Worm (Caenorhabditis elegans) whole organism, young adult: ENCODE measurements around the gene B0507.2.

Experiments
- B0261.1 ChIP-seq: sonication (generic microtip); optimal IDR thresholded peaks from 2 replicates; lab custom pipeline; 2016; ENCODE audit warnings: mild to moderate bottlenecking, missing genetic modification characterization, moderate library complexity, missing compliant biosample characterization
- B0336.3 ChIP-seq: fragments of 200-800 bp; sonication (Bioruptor generic); IDR thresholded peaks from 2 replicates; pipeline ENCODE4 v1.3.6; 2022; ENCODE audit warnings: missing genetic modification characterization, missing compliant biosample characterization
- F10E7.11 ChIP-seq: sonication (generic microtip); optimal IDR thresholded peaks from 2 replicates; lab custom pipeline; 2017; ENCODE audit warnings: mild to moderate bottlenecking, missing genetic modification characterization, moderate library complexity, missing compliant biosample characterization
- F23B12.7 ChIP-seq: sonication (generic microtip); optimal IDR thresholded peaks from 2 replicates; lab custom pipeline; 2017; ENCODE audit warnings: missing genetic modification characterization, mild to moderate bottlenecking, missing compliant biosample characterization, antibody characterized with exemption, moderate library complexity; ENCODE audit not compliant: insufficient read depth
- F49E8.2 ChIP-seq: sonication (generic microtip); optimal IDR thresholded peaks from 3 replicates; lab custom pipeline; 2017; ENCODE audit warnings: missing genetic modification characterization, mild to moderate bottlenecking, missing compliant biosample characterization, antibody characterized with exemption, moderate library complexity; ENCODE audit not compliant: insufficient read depth
- K12H6.12 ChIP-seq: fragments of 200-800 bp; sonication (Bioruptor generic); optimal IDR thresholded peaks from 2 replicates; lab custom pipeline; 2018; ENCODE audit warnings: mild to moderate bottlenecking, missing genetic modification characterization, missing compliant biosample characterization
- Y53F4B.3 ChIP-seq: fragments of 200-800 bp; sonication (Bioruptor generic); IDR thresholded peaks from 2 replicates; pipeline ENCODE4 v1.3.6; 2022; ENCODE audit warnings: missing genetic modification reagents, missing genetic modification characterization, missing compliant biosample characterization
- Y53G8AR.9 ChIP-seq: fragments of 200-800 bp; sonication (Bioruptor generic); conservative IDR thresholded peaks from 2 replicates; pipeline ENCODE4 v1.3.6; 2022; ENCODE audit warnings: missing genetic modification reagents, missing genetic modification characterization, missing compliant biosample characterization
- Y56A3A.18 ChIP-seq: fragments of 200-800 bp; sonication (Bioruptor generic); IDR thresholded peaks from 2 replicates; pipeline ENCODE4 v1.3.6; 2022; ENCODE audit warnings: missing genetic modification reagents, missing genetic modification characterization, missing compliant biosample characterization
- Y79H2A.3 ChIP-seq: fragments of 200-800 bp; sonication (Bioruptor generic); conservative IDR thresholded peaks from 2 replicates; pipeline ENCODE4 v1.3.6; 2022; ENCODE audit warnings: missing genetic modification reagents, missing genetic modification characterization, missing compliant biosample characterization
- akir-1 ChIP-seq: fragments of 200-800 bp; sonication (Bioruptor generic); optimal IDR thresholded peaks from 2 replicates; lab custom pipeline; 2018; ENCODE audit warnings: mild to moderate bottlenecking, missing genetic modification characterization, moderate library complexity, missing compliant biosample characterization
- ceh-27 ChIP-seq: fragments of 200-800 bp; sonication (Bioruptor generic); optimal IDR thresholded peaks from 2 replicates; lab custom pipeline; 2018; ENCODE audit warnings: mild to moderate bottlenecking, missing genetic modification characterization, moderate library complexity, missing compliant biosample characterization
- ceh-40 ChIP-seq: fragments of 200-800 bp; sonication (Bioruptor generic); IDR thresholded peaks from 2 replicates; pipeline ENCODE4 v1.3.6; 2022; ENCODE audit warnings: missing genetic modification characterization, missing compliant biosample characterization
- dox-1 ChIP-seq: fragments of 200-800 bp; sonication (Bioruptor generic); IDR thresholded peaks from 2 replicates; pipeline ENCODE4 v1.3.6; 2022; ENCODE audit warnings: missing genetic modification reagents, missing genetic modification characterization, missing compliant biosample characterization
- egl-44 ChIP-seq: fragments of 200-800 bp; sonication (Bioruptor generic); IDR thresholded peaks from 2 replicates; pipeline ENCODE4 v1.3.6; 2022; ENCODE audit warnings: missing genetic modification reagents, missing genetic modification characterization, missing compliant biosample characterization
- ets-4 ChIP-seq: fragments of 200-800 bp; sonication (Bioruptor generic); optimal IDR thresholded peaks from 2 replicates; lab custom pipeline; 2018; ENCODE audit warnings: mild to moderate bottlenecking, missing genetic modification characterization, missing compliant biosample characterization
- hlh-12 ChIP-seq: sonication (generic microtip); optimal IDR thresholded peaks from 2 replicates; lab custom pipeline; 2016; ENCODE audit warnings: missing genetic modification characterization, missing compliant biosample characterization
- hmg-20 ChIP-seq: fragments of 200-800 bp; sonication (Bioruptor generic); IDR thresholded peaks from 2 replicates; pipeline ENCODE4 v1.3.6; 2022; ENCODE audit warnings: missing genetic modification reagents, missing genetic modification characterization, missing compliant biosample characterization
- hrde-1 ChIP-seq: sonication (generic microtip); optimal IDR thresholded peaks from 2 replicates; lab custom pipeline; 2016; ENCODE audit warnings: missing genetic modification characterization, mild to moderate bottlenecking, missing compliant biosample characterization, moderate library complexity, missing genotype, missing genetic modification reagents, borderline replicate concordance
- lin-35 ChIP-seq, 3 experiments: fragments of 150-350 bp in 2 of 3; sonication (generic microtip) in 1 of 3; optimal IDR thresholded peaks; 2 replicates each; lab custom pipeline; 2014 to 2018; ENCODE audit warnings: missing biosample characterization in 3 of 3, missing genetic modification characterization in 3 of 3, missing genetic modification reagents in 3 of 3
- lin-40 ChIP-seq: sonication (generic microtip); optimal IDR thresholded peaks from 2 replicates; lab custom pipeline; 2016; ENCODE audit warnings: missing genetic modification characterization, mild to moderate bottlenecking, missing compliant biosample characterization, missing genotype, missing genetic modification reagents
- lsl-1 ChIP-seq: fragments of 200-800 bp; sonication (Bioruptor generic); optimal IDR thresholded peaks from 2 replicates; lab custom pipeline; 2018; ENCODE audit warnings: mild to moderate bottlenecking, missing genetic modification characterization, moderate library complexity, missing compliant biosample characterization
- lsy-27 ChIP-seq: sonication (generic microtip); optimal IDR thresholded peaks from 2 replicates; lab custom pipeline; 2017; ENCODE audit warnings: missing genetic modification characterization, mild to moderate bottlenecking, missing compliant biosample characterization, antibody characterized with exemption, missing genotype, borderline replicate concordance; ENCODE audit not compliant: insufficient read depth
- mxl-1 ChIP-seq: sonication (generic microtip); optimal IDR thresholded peaks from 2 replicates; lab custom pipeline; 2016; ENCODE audit warnings: missing genetic modification characterization, missing compliant biosample characterization
- nfya-1 ChIP-seq: sonication (generic microtip); optimal IDR thresholded peaks from 2 replicates; lab custom pipeline; 2017; ENCODE audit warnings: antibody characterized with exemption, missing compliant biosample characterization, missing genetic modification characterization, borderline replicate concordance; ENCODE audit not compliant: insufficient read depth
- nhr-80 ChIP-seq: sonication (generic microtip); optimal IDR thresholded peaks from 2 replicates; lab custom pipeline; 2016; ENCODE audit warnings: missing genetic modification characterization, missing compliant biosample characterization
- pbrm-1 ChIP-seq: fragments of 200-800 bp; sonication (Bioruptor generic); IDR thresholded peaks from 2 replicates; pipeline ENCODE4 v1.3.6; 2022; ENCODE audit warnings: missing genetic modification reagents, missing genetic modification characterization, missing compliant biosample characterization
- pha-4 ChIP-seq: fragments of 150-350 bp; sonication (generic microtip); optimal IDR thresholded peaks from 2 replicates; lab custom pipeline; 2014; ENCODE audit warnings: missing biosample characterization, missing genetic modification reagents, missing genetic modification characterization
- rpc-1 ChIP-seq, 2 experiments: fragments of 150-350 bp in 1 of 2; sonication (generic microtip) in 1 of 2; optimal IDR thresholded peaks; 2 replicates each; lab custom pipeline; 2014 to 2018; ENCODE audit warnings: missing biosample characterization in 1 of 2, missing genetic modification characterization in 1 of 2, missing genetic modification reagents in 1 of 2, missing genotype in 1 of 2
- snpc-1.3 ChIP-seq: sonication (generic microtip); optimal IDR thresholded peaks from 2 replicates; lab custom pipeline; 2017; ENCODE audit warnings: missing genetic modification characterization, mild to moderate bottlenecking, missing compliant biosample characterization, antibody characterized with exemption, moderate library complexity, missing genotype, missing genetic modification reagents; ENCODE audit not compliant: insufficient read depth
- snpc-3.4 ChIP-seq: sonication (generic microtip); optimal IDR thresholded peaks from 2 replicates; lab custom pipeline; 2017; ENCODE audit warnings: missing genetic modification characterization, mild to moderate bottlenecking, missing compliant biosample characterization, antibody characterized with exemption, moderate library complexity, missing genotype, missing genetic modification reagents
- somi-1 ChIP-seq: fragments of 200-800 bp; sonication (Bioruptor generic); optimal IDR thresholded peaks from 2 replicates; lab custom pipeline; 2018; ENCODE audit warnings: mild to moderate bottlenecking, missing genetic modification characterization, missing compliant biosample characterization
- sptf-2 ChIP-seq: fragments of 200-800 bp; sonication (Bioruptor generic); optimal IDR thresholded peaks from 2 replicates; lab custom pipeline; 2018; ENCODE audit warnings: mild to moderate bottlenecking, missing genetic modification characterization, missing compliant biosample characterization
- tbp1 ChIP-seq: fragments of 200-800 bp; sonication (Bioruptor generic); optimal IDR thresholded peaks from 2 replicates; lab custom pipeline; 2018; ENCODE audit warnings: mild to moderate bottlenecking, missing genetic modification characterization, missing compliant biosample characterization
- tbx-9 ChIP-seq: sonication (generic microtip); optimal IDR thresholded peaks from 2 replicates; lab custom pipeline; 2016; ENCODE audit warnings: borderline replicate concordance, missing genetic modification characterization, inconsistent platforms, missing compliant biosample characterization
- unc-62 ChIP-seq: fragments of 150-350 bp; optimal IDR thresholded peaks from 2 replicates; lab custom pipeline; 2014; ENCODE audit warnings: missing biosample characterization, missing genetic modification reagents, missing genetic modification characterization
- ztf-22 ChIP-seq: fragments of 200-800 bp; sonication (Bioruptor generic); optimal IDR thresholded peaks from 2 replicates; lab custom pipeline; 2018; ENCODE audit warnings: mild to moderate bottlenecking, missing genetic modification characterization, moderate library complexity, missing compliant biosample characterization
- ztf-28 ChIP-seq: fragments of 200-800 bp; sonication (Bioruptor generic); IDR thresholded peaks from 2 replicates; pipeline ENCODE4 v1.3.6; 2022; ENCODE audit warnings: missing genetic modification reagents, missing genetic modification characterization, missing compliant biosample characterization

Gene B0507.2

ce11 chrV:8760416-8760815 is 13.7 kb upstream of the B0507.2 start, which contains the start of gene ddn-1:
Gene ddn-1, minus strand, starts transcription at chrV:8760516.
- no peak for TF ChIP-seq pbrm-1 (GFP tag; lab: Robert Waterston, UW)

ce11 chrV:8762861-8763260 is 11.3 kb upstream of the B0507.2 start, which contains the start of gene B0507.8:
Gene B0507.8, minus strand, starts transcription at chrV:8762961.
- TF ChIP-seq hlh-12 (tag; lab: Kevin White, UChicago) (no peak), dox-1 (no peak), hrde-1 (tag; lab: Kevin White, UChicago) (no peak), F10E7.11 (tag; lab: Kevin White, UChicago) (no peak), ceh-40 (GFP tag; lab: Robert Waterston, UW) (no peak), Y53F4B.3 (GFP tag; lab: Robert Waterston, UW) (no peak)

- no peak for TF ChIP-seq hmg-20 (GFP tag; lab: Robert Waterston, UW)
- no peak for TF ChIP-seq sptf-2
- no peak for TF ChIP-seq akir-1 (GFP tag; lab: Kevin White, UChicago)
- no peak for TF ChIP-seq B0336.3 (GFP tag; lab: Robert Waterston, UW)
- no peak for TF ChIP-seq Y56A3A.18 (GFP tag; lab: Robert Waterston, UW)
- TF ChIP-seq pbrm-1 (GFP tag; lab: Robert Waterston, UW): no peak
- no peak for TF ChIP-seq K12H6.12 (tag; lab: Kevin White, UChicago)
- TF ChIP-seq lin-40 (tag; lab: Kevin White, UChicago): no peak
- TF ChIP-seq, all 124 proteins: peak for 0
These were observed 8.2 kb upstream of the B0507.2 start, which contains the start of gene B0507.9 for ce11 chrV:8765938-8766337. Gene B0507.9, minus strand, starts transcription at chrV:8766038.

ce11 chrV:8767041-8767440 is 7.1 kb upstream of the B0507.2 start:
- TF ChIP-seq tbx-9 (tag; lab: Kevin White, UChicago) (no peak), Y53G8AR.9 (GFP tag; lab: Robert Waterston, UW) (no peak), lsl-1 (no peak), rpc-1 (optimal IDR thresholded peaks at IDR 0.05; lab: Kevin White, UChicago) (no peak), rpc-1 (tag; optimal IDR thresholded peaks at IDR 0.05; lab: Kevin White, UChicago) (no peak), nfya-1 (tag; lab: Kevin White, UChicago) (no peak), lin-35 (GFP tag; optimal IDR thresholded peaks at IDR 0.05; lab: Kevin White, UChicago) (no peak), snpc-1.3 (no peak), dox-1 (no peak)

ce11 chrV:8767493-8767892 is 6.6 kb upstream of the B0507.2 start:
- TF ChIP-seq nhr-80 (tag; lab: Kevin White, UChicago): peak; percentile 15
- TF ChIP-seq F23B12.7 (tag; lab: Kevin White, UChicago): no peak
- no peak for TF ChIP-seq B0261.1 (tag; lab: Kevin White, UChicago)

ce11 chrV:8768481-8768959 is 5.6 kb upstream of the B0507.2 start, which contains the start of gene B0507.3:
Gene B0507.3, plus strand, starts transcription at chrV:8768909.
- no peak for TF ChIP-seq ceh-27 (GFP tag; lab: Kevin White, UChicago)
- no peak for TF ChIP-seq ztf-28 (GFP tag; lab: Robert Waterston, UW)
- TF ChIP-seq lsy-27 (tag; lab: Kevin White, UChicago): no peak
- TF ChIP-seq pha-4 (tag; lab: Kevin White, UChicago): peak; percentile 54
- no peak for TF ChIP-seq somi-1
- TF ChIP-seq snpc-3.4 (tag; lab: Kevin White, UChicago): no peak
- peak; percentile 76 for TF ChIP-seq ets-4
- TF ChIP-seq nhr-80 (tag; lab: Kevin White, UChicago): peak; percentile 89
- no peak for TF ChIP-seq mxl-1 (tag; lab: Kevin White, UChicago)
- TF ChIP-seq akir-1 (GFP tag; lab: Kevin White, UChicago): no peak
- no peak for TF ChIP-seq F49E8.2 (tag; lab: Kevin White, UChicago)
- peak; percentile 74 for TF ChIP-seq ztf-22 (GFP tag; lab: Kevin White, UChicago)
- no peak for TF ChIP-seq Y79H2A.3 (GFP tag; lab: Robert Waterston, UW)
- TF ChIP-seq unc-62: peak; percentile 85
- TF ChIP-seq egl-44: peak; percentile 71
- TF ChIP-seq tbp1 (GFP tag; lab: Kevin White, UChicago): no peak
